Worm (Caenorhabditis elegans): ENCODE results near the gene dhhc-4.
A peak's percentile ranks its signal among the peaks of the same experiment; 100 is the strongest.

Gene dhhc-4

ce11 chrIII:9849950-9850349, 17.6 kb downstream of the dhhc-4 start:
- TF ChIP-seq ama-1 (optimal IDR thresholded peaks at IDR 0.05) (no peak), nhr-20 (tag; optimal IDR thresholded peaks at IDR 0.05) (peak; percentile 60), nhr-90 (tag; optimal IDR thresholded peaks at IDR 0.05; ENCODE audit: poor library complexity) (peak; percentile 38), ceh-82 (tag; optimal IDR thresholded peaks at IDR 0.05) (no peak), C04F5.9 (tag; optimal IDR thresholded peaks at IDR 0.05) (no peak), mep-1 (tag; optimal IDR thresholded peaks at IDR 0.05) (no peak), lsy-2 (tag; optimal IDR thresholded peaks at IDR 0.05) (no peak), egl-27 (tag; optimal IDR thresholded peaks at IDR 0.05) (peak in 1 of 2 experiments; percentile 29), hlh-4 (tag; optimal IDR thresholded peaks at IDR 0.05) (no peak), blmp-1 (tag; optimal IDR thresholded peaks at IDR 0.05) (peak; percentile 58), unc-30 (tag; optimal IDR thresholded peaks at IDR 0.05) (no peak), pag-3 (tag; optimal IDR thresholded peaks at IDR 0.05; ENCODE audit: borderline replicate concordance, insufficient read depth) (peak; percentile 29), ceh-8 (GFP tag; optimal IDR thresholded peaks at IDR 0.05) (no peak), xbp-1 (tag; optimal IDR thresholded peaks at IDR 0.05) (no peak), nhr-11 (tag; optimal IDR thresholded peaks at IDR 0.05) (no peak), elt-3 (tag; optimal IDR thresholded peaks at IDR 0.05) (peak in 5 of 6 experiments; percentile 3 to 71 (median 57)), rnt-1 (tag; optimal IDR thresholded peaks at IDR 0.05) (no peak), elt-2 (tag; optimal IDR thresholded peaks at IDR 0.05) (peak; percentile 1), isw-1 (GFP tag; IDR thresholded peaks at IDR 0.05) (no peak), irx-1 (tag; optimal IDR thresholded peaks at IDR 0.05) (no peak), ceh-63 (GFP tag; optimal IDR thresholded peaks at IDR 0.05) (no peak), ztf-4 (tag; optimal IDR thresholded peaks at IDR 0.05) (no peak), aha-1 (tag; optimal IDR thresholded peaks at IDR 0.05) (no peak), efl-3 (GFP tag; optimal IDR thresholded peaks at IDR 0.05) (no peak), lin-14 (GFP tag; optimal IDR thresholded peaks at IDR 0.05) (peak; percentile 62), pax-3 (tag; optimal IDR thresholded peaks at IDR 0.05) (no peak), C16A3.4 (tag; optimal IDR thresholded peaks at IDR 0.05) (no peak), nhr-237 (tag; optimal IDR thresholded peaks at IDR 0.05) (no peak), fos-1 (tag; optimal IDR thresholded peaks at IDR 0.05) (no peak), zag-1 (tag; optimal IDR thresholded peaks at IDR 0.05) (no peak), nhr-84 (tag; optimal IDR thresholded peaks at IDR 0.05) (no peak), mef-2 (tag; optimal IDR thresholded peaks at IDR 0.05) (no peak), unc-62 (GFP tag; optimal IDR thresholded peaks at IDR 0.05) (no peak), snu-23 (GFP tag; optimal IDR thresholded peaks at IDR 0.05) (peak; percentile 22), swsn-7 (tag; optimal IDR thresholded peaks at IDR 0.05) (no peak), dsc-1 (tag; optimal IDR thresholded peaks at IDR 0.05) (no peak), mab-9 (GFP tag; IDR thresholded peaks at IDR 0.05) (no peak), egl-13 (tag; optimal IDR thresholded peaks at IDR 0.05) (no peak), nhr-71 (tag; optimal IDR thresholded peaks at IDR 0.05) (peak; percentile 59), snpc-4 (tag; optimal IDR thresholded peaks at IDR 0.05) (no peak), nhr-85 (tag) (peak; percentile 57), hlh-17 (GFP tag; optimal IDR thresholded peaks at IDR 0.05; ENCODE audit: borderline replicate concordance) (no peak), zip-4 (GFP tag; optimal IDR thresholded peaks at IDR 0.05) (no peak), fkh-8 (tag; optimal IDR thresholded peaks at IDR 0.05) (no peak), lin-35 (GFP tag; optimal IDR thresholded peaks at IDR 0.05) (peak in 1 of 2 experiments; percentile 20), unc-130 (tag; optimal IDR thresholded peaks at IDR 0.05) (no peak), mdl-1 (tag; optimal IDR thresholded peaks at IDR 0.05) (no peak), nhr-47 (tag; optimal IDR thresholded peaks at IDR 0.05) (peak; percentile 2), C34B4.2 (tag; optimal IDR thresholded peaks at IDR 0.05) (no peak)

Data from whole organism, L1 larva.